Worm (Caenorhabditis elegans): Measurements from ENCODE around the gene haao-1.

The haao-1 gene

ce11 chrV:9549459-9549858 lies 44.7 kb downstream of the haao-1 start, which contains the start of gene nstp-10 (continued):
- TF ChIP-seq fkh-4 (tag; optimal IDR thresholded peaks at IDR 0.05; ENCODE audit: borderline replicate concordance) (no peak), nhr-28 (tag; optimal IDR thresholded peaks at IDR 0.05) (no peak), ama-1 (optimal IDR thresholded peaks at IDR 0.05) (no peak), fkh-10 (GFP tag; optimal IDR thresholded peaks at IDR 0.05) (no peak), nhr-19 (GFP tag; conservative IDR thresholded peaks at IDR 0.05) (peak; percentile 50), irx-1 (tag; optimal IDR thresholded peaks at IDR 0.05) (peak; percentile 12), snu-23 (GFP tag; optimal IDR thresholded peaks at IDR 0.05) (peak; percentile 67), unc-130 (tag; optimal IDR thresholded peaks at IDR 0.05) (no peak), nhr-11 (tag; optimal IDR thresholded peaks at IDR 0.05) (no peak), hpl-2 (GFP tag; optimal IDR thresholded peaks at IDR 0.05) (no peak), lin-15B (tag; optimal IDR thresholded peaks at IDR 0.05) (peak; percentile 31), elt-3 (tag; optimal IDR thresholded peaks at IDR 0.05) (no peak), grh-1 (GFP tag; IDR thresholded peaks at IDR 0.05) (no peak), snpc-4 (tag; optimal IDR thresholded peaks at IDR 0.05) (peak; percentile 4), isw-1 (GFP tag; IDR thresholded peaks at IDR 0.05) (peak; percentile 17; the same call in 1 of the 2 replicates), alr-1 (tag; optimal IDR thresholded peaks at IDR 0.05; ENCODE audit: borderline replicate concordance) (no peak), mab-9 (GFP tag; IDR thresholded peaks at IDR 0.05) (no peak), pqm-1 (tag; optimal IDR thresholded peaks at IDR 0.05) (no peak), tlp-1 (tag; optimal IDR thresholded peaks at IDR 0.05) (no peak), egl-13 (tag; optimal IDR thresholded peaks at IDR 0.05) (no peak), blmp-1 (tag; optimal IDR thresholded peaks at IDR 0.05) (no peak), efl-1 (optimal IDR thresholded peaks at IDR 0.05) (peak; percentile 64 to 68), efl-1 (GFP tag; optimal IDR thresholded peaks at IDR 0.05 in 1 of 2) (peak in 1 of 2 experiments; percentile 53), mef-2 (tag; optimal IDR thresholded peaks at IDR 0.05) (no peak), unc-62 (GFP tag; optimal IDR thresholded peaks at IDR 0.05) (no peak), unc-98 (GFP tag; IDR thresholded peaks at IDR 0.05) (no peak), nhr-85 (tag) (no peak), sptf-1 (tag; optimal IDR thresholded peaks at IDR 0.05) (no peak), zip-4 (GFP tag; optimal IDR thresholded peaks at IDR 0.05) (no peak), Y116A8C.19 (tag; optimal IDR thresholded peaks at IDR 0.05; ENCODE audit: borderline replicate concordance) (no peak), hlh-4 (tag; optimal IDR thresholded peaks at IDR 0.05) (no peak), lin-14 (GFP tag; optimal IDR thresholded peaks at IDR 0.05) (peak; percentile 67)

DNA sequence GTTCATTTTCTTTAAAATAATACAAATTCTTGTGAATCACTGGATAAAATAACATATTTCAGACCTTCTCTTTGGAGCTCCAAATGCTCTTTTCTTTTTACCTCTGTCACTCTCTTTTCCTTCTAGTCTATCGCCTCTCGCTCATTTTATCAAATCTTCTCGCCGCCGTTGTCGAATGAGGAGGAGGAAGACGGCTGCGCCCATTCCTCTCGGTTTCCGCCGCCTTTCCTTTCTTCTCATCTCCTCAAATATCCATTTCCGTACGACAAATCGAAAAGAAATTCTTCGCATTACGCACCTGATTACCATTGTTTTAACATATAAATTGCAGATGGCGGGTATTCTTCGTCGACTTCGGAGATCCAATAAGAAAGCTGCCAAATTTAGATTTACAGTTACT lies 45.6 kb downstream of the haao-1 start, which contains the start of gene ehbp-1:
Gene ehbp-1, plus strand, starts transcription at position 332 of the 400 bp plus-strand sequence.
- TF ChIP-seq nhr-71 (tag; optimal IDR thresholded peaks at IDR 0.05) (peak; percentile 18), hpl-2 (GFP tag; optimal IDR thresholded peaks at IDR 0.05) (no peak), ces-1 (GFP tag; optimal IDR thresholded peaks at IDR 0.05) (no peak), jun-1 (tag; optimal IDR thresholded peaks at IDR 0.05) (no peak), swsn-7 (tag; optimal IDR thresholded peaks at IDR 0.05) (peak; percentile 0), alr-1 (tag; optimal IDR thresholded peaks at IDR 0.05; ENCODE audit: borderline replicate concordance) (no peak), snu-23 (GFP tag; optimal IDR thresholded peaks at IDR 0.05) (peak; percentile 1), nhr-85 (tag) (no peak), unc-30 (tag; optimal IDR thresholded peaks at IDR 0.05) (no peak), egl-13 (tag; optimal IDR thresholded peaks at IDR 0.05) (peak; percentile 18), mep-1 (tag; optimal IDR thresholded peaks at IDR 0.05) (no peak), fos-1 (tag; optimal IDR thresholded peaks at IDR 0.05) (no peak), xbp-1 (tag; optimal IDR thresholded peaks at IDR 0.05) (no peak), fkh-10 (GFP tag; optimal IDR thresholded peaks at IDR 0.05) (peak; percentile 58), blmp-1 (tag; optimal IDR thresholded peaks at IDR 0.05) (peak; percentile 67), pag-3 (tag; optimal IDR thresholded peaks at IDR 0.05; ENCODE audit: borderline replicate concordance, insufficient read depth) (no peak), nhr-12 (tag; optimal IDR thresholded peaks at IDR 0.05) (no peak), lin-14 (GFP tag; optimal IDR thresholded peaks at IDR 0.05) (peak; percentile 80), sup-37 (GFP tag; optimal IDR thresholded peaks at IDR 0.05) (no peak)

Measured in whole organism, L1 larva.